Worm (Caenorhabditis elegans) whole organism, L4/young adult: ENCODE results near the gene clec-231.
"Not testable (repeated sequence)": the region's sequence is repeated elsewhere in the genome, so short reads cannot be mapped to it uniquely, and the experiment has no call there.

Source experiments
- W03F9.2 ChIP-seq: fragments of 150-350 bp; optimal IDR thresholded peaks from 2 replicates; lab custom pipeline; 2014; ENCODE audit warnings: missing biosample characterization, missing genetic modification characterization
- dao-5 ChIP-seq: sonication (generic microtip); optimal IDR thresholded peaks from 2 replicates; lab custom pipeline; 2016; ENCODE audit warnings: missing genotype, missing genetic modification characterization, moderate library complexity, missing compliant biosample characterization
- him-1 ChIP-seq: sonication (generic microtip); optimal IDR thresholded peaks from 2 replicates; lab custom pipeline; 2016; ENCODE audit warnings: missing genotype, missing genetic modification reagents, missing genetic modification characterization, missing compliant biosample characterization

The clec-231 gene

DNA sequence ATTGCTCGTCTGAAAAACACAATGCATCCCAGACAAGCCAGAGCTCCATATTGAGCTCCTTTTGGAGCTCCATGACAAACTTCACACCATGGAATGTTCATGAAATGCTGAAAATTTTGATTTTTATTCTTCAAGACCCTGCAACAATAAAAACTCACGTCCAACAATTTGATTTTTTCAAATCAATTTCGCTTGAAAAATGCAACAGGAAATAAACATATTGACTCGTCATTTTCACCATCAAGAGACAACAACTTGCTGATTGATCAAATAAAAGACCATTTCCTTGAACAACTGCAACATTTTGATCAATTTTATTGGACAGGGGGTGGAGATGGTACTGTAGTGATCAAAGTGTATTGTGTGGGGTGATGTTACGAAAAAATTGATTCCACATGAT, 19.2 kb upstream of the clec-231 start, which contains the start of gene nhr-269:
Gene nhr-269 (minus strand): TSS at position 101 of the 400 bp plus-strand sequence.
- TF ChIP-seq W03F9.2 (tag; lab: Kevin White, UChicago) (no peak), him-1 (tag; lab: Kevin White, UChicago) (no peak), dao-5 (tag; lab: Kevin White, UChicago) (no peak)

DNA sequence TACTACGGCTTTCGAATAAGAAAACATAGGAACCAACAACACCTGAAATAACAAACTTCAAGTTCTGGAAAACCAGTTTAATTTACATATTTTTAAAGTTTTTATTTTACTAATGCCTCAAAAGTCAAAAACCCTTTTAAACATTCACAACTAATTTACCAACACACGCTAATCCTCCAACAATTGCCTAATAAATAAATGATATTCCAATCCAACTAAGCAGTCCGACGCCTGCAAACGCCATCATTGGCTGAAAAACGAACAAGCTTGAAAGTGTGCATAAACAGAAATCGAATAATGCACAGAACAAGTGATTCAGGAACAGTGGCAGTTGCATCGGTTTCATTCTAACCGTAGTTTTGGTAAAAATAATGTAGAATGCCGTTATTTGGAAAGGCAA, 17.3 kb upstream of the clec-231 start:
- TF ChIP-seq him-1 (tag; lab: Kevin White, UChicago) = no peak

- not testable (repeated sequence) for TF ChIP-seq dao-5, him-1, W03F9.2 (tag; lab: Kevin White, UChicago)
Observed at ce11 chrV:15361412-15361811, 10.9 kb upstream of the clec-231 start, which contains the start of gene ech-1.1. ech-1.1 (minus strand) TSS chrV:15361512.

DNA sequence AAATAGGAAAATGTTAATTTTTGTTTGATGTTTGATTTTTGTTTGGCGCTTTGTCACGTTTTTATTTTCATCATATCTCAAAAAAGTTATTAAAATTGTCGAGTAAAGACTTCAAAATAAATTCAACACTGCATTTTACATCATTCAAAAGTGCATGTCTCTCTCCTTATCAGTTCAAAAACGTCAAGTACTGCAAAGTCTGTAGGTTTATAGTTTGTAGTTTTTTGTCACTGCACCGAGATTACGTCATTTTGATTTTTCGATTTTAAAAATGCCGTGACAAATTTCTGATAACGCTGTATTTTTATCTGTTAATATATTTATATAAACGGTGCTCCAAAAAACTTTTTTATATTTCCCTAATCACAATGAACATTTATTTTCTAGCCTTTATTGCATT, 4.1 kb upstream of the clec-231 start, which contains the start of gene C29F3.7:
Gene C29F3.7 (plus strand): TSS at position 254 of the 400 bp plus-strand sequence.
- no peak for TF ChIP-seq him-1 (tag; lab: Kevin White, UChicago)
- no peak for TF ChIP-seq dao-5 (tag; lab: Kevin White, UChicago)
- no peak for TF ChIP-seq W03F9.2 (tag; lab: Kevin White, UChicago)

ce11 chrV:15352376-15352775, 1.9 kb upstream of the clec-231 start, which contains the start of gene srx-58:
srx-58 (plus strand) TSS chrV:15352676.
- TF ChIP-seq W03F9.2 (tag; lab: Kevin White, UChicago) (no peak), him-1 (tag; lab: Kevin White, UChicago) (no peak), dao-5 (tag; lab: Kevin White, UChicago) (no peak)

ce11 chrV:15349044-15349443, 1.5 kb downstream of the clec-231 start, which contains the start of gene clec-230:
clec-230 (minus strand) TSS chrV:15349144.
- no peak for TF ChIP-seq W03F9.2 (tag; lab: Kevin White, UChicago)
- no peak for TF ChIP-seq him-1 (tag; lab: Kevin White, UChicago)
- TF ChIP-seq dao-5 (tag; lab: Kevin White, UChicago) = no peak

DNA sequence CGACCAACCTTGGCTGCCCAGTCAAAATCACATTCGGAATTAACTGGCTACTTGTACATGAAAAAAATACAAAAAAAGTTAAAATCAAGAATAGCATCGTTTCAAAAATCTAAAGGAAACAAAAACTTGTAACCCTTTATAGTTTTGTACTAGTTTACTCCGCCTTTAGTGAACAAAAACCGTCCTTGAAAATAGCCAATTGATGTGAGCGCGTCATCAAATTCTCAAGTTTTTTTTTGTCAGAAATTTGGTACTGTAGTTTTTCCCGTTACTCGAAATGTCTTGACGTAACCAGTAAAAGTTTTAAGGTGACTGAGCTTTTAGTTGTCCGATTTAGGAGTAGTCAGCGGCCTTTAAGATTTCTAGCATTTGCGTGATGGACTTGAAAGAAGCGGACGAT, 3.2 kb downstream of the clec-231 start, which contains the start of gene C29F3.3:
Gene C29F3.3 (minus strand): TSS at position 101 of the 400 bp plus-strand sequence.
- no peak for TF ChIP-seq W03F9.2 (tag; lab: Kevin White, UChicago)
- TF ChIP-seq him-1 (tag; lab: Kevin White, UChicago) = no peak
- no peak for TF ChIP-seq dao-5 (tag; lab: Kevin White, UChicago)

DNA sequence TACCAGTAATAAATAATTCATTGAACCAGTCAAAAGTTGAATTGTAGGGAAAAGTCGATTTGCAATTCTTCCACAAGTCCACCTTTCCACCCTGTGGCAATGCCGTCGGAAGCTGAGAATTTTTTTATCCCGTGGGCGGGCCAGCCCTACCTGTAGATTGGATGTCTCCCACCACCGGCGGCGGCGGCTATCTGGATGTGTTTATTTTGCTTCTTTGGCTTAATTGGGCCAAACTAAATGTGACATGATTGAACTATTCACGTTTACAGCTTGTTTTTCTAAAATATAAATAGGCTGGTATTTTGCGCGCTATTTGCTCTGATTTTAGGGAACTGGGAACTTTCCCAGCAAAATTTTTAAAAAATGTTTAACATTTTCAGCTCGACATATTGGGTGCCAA, 6.0 kb downstream of the clec-231 start, which contains the start of gene wrt-8:
Gene wrt-8 (minus strand): TSS at position 101 of the 400 bp plus-strand sequence.
- no peak for TF ChIP-seq dao-5 (tag; lab: Kevin White, UChicago)
- no peak for TF ChIP-seq W03F9.2 (tag; lab: Kevin White, UChicago)
- TF ChIP-seq him-1 (tag; lab: Kevin White, UChicago) = no peak

- TF ChIP-seq W03F9.2 (tag; lab: Kevin White, UChicago) (no peak), him-1 (tag; lab: Kevin White, UChicago) (no peak), dao-5 (tag; lab: Kevin White, UChicago) (no peak)
Observed at ce11 chrV:15341404-15341803, 9.1 kb downstream of the clec-231 start, which contains the start of gene clec-229. clec-229 (minus strand) TSS chrV:15341504.

DNA sequence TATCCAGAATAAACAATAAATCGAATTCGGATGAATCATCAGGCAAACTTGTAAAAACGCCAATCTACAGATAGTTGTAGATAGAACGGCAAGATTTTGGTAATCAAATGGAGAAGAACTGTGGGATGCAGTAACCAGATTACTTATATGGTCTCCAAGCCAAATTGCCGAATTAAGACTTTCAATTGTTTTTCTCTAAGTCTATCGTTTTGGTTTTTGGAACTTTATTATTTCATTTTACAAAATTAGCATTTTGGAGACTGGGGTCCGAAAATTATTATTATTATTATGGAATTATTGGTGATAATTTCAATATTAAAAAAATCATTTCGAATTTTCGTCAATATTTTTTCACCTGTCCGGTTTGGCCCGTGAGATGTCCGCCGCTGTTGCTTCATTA, 11.2 kb downstream of the clec-231 start, which contains the start of gene clec-228:
Gene clec-228 (minus strand): TSS at position 101 of the 400 bp plus-strand sequence.
- TF ChIP-seq dao-5 (tag; lab: Kevin White, UChicago) (no peak), W03F9.2 (tag; lab: Kevin White, UChicago) (no peak), him-1 (tag; lab: Kevin White, UChicago) (no peak)

DNA sequence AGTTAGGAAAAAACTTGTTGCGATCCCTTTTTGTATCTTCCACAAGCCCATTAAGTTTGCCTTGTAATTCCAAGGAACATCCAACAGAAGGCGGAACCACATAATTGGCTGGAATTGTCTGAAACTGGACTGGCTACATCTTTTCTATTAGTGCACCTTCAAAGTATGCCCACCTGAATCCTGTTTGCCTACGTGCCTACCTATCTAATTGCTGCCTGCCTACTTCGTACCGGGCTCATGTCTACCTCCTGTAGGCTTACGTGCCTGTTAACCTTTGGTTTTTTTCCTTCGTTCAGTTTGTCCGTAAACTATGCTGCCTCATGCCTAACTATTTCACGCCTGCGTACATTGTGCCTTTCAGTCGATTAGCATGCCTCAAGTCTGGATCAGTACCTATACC, 13.1 kb downstream of the clec-231 start, which contains the start of gene wrt-7:
Gene wrt-7 (minus strand): TSS at position 101 of the 400 bp plus-strand sequence.
- TF ChIP-seq him-1 (tag; lab: Kevin White, UChicago) = no peak
- no peak for TF ChIP-seq dao-5 (tag; lab: Kevin White, UChicago)
- no peak for TF ChIP-seq W03F9.2 (tag; lab: Kevin White, UChicago)

DNA sequence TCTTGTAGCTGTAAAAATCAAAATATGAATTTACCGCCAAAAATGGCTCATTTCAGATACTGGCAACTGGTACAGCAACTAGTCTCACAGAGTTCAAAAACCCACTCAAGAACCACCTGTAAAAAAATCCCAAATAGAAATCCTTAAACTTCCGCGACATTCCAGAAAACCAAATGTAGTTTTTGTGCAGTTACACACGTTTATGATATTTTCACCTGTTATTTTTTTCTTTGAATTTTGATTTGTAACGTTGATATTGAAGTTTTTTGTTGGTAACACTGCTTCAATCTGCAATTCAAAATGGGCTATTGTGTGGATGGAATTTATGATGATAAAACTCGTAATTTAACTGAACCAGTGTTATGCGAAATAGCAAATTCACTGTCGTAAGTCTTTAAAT, 17.7 kb downstream of the clec-231 start, which contains the start of gene srw-113:
Gene srw-113 (plus strand): TSS at position 301 of the 400 bp plus-strand sequence.
- TF ChIP-seq W03F9.2 (tag; lab: Kevin White, UChicago) (no peak), him-1 (tag; lab: Kevin White, UChicago) (no peak), dao-5 (tag; lab: Kevin White, UChicago) (no peak)

ce11 chrV:15330314-15330713, 20.2 kb downstream of the clec-231 start, which contains the start of gene srh-295:
srh-295 (plus strand) TSS chrV:15330614.
- TF ChIP-seq W03F9.2 (tag; lab: Kevin White, UChicago) = no peak
- no peak for TF ChIP-seq dao-5 (tag; lab: Kevin White, UChicago)
- no peak for TF ChIP-seq him-1 (tag; lab: Kevin White, UChicago)
